Worm (Caenorhabditis elegans): ENCODE results near the gene F09C12.8.

Gene F09C12.8

DNA sequence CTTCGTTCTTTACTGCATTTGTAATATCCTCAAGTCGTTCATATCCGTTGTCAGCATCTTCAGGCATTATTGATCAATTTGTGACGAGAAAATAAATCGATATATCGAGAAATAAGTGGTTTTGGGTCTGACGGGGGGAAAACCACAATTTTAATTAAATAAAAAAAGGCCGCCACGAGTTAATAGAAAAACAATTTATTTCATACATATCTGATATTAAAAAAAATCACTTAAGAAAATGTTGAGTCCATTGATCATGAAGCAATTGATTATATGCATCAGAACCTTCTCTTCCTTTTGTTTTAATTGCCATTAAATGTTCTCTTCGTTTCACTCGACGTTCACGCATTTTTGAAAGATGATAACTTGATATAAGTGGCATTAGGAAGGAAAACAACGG lies 36.2 kb downstream of the F09C12.8 start, which contains the start of gene F58A6.5:
TSS of gene F58A6.5 (minus strand) at position 101 of the 400 bp plus-strand sequence.
- TF ChIP-seq ceh-20 (GFP tag; IDR thresholded peaks at IDR 0.05) (no peak), gei-8 (GFP tag; optimal IDR thresholded peaks at IDR 0.05) (no peak), set-16 (GFP tag; IDR thresholded peaks at IDR 0.05) (no peak)

DNA sequence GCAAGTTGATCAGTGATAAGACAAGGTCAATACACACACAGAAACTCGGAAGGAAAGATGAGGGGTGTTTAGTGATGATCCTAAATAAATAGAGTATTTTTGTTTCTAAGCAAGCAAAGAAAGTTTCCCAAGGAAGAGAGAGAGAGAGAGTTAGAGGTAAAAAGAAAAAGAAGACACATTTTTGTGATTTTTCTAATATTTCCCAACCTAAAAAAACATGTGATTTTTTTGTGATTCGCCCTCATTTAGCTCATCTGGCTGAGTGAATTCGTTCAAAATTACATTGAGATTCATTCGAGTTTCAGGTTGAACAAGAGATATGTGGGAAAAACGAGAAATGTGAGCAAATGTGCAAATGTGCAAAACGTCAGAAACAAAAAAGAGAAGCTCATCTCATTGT lies 38.6 kb downstream of the F09C12.8 start, which contains the start of gene srb-16:
TSS of gene srb-16 (minus strand) at position 101 of the 400 bp plus-strand sequence.
- TF ChIP-seq F26F4.8 (GFP tag; conservative IDR thresholded peaks at IDR 0.05) (no peak), nhr-42 (GFP tag; IDR thresholded peaks at IDR 0.05) (no peak), nhr-10 (tag; optimal IDR thresholded peaks at IDR 0.05) (no peak), Y5F2A.4 (GFP tag; optimal IDR thresholded peaks at IDR 0.05) (no peak), F49E8.2 (tag; optimal IDR thresholded peaks at IDR 0.05; ENCODE audit: borderline replicate concordance) (no peak), Y48G9A.11 (GFP tag; IDR thresholded peaks at IDR 0.05) (no peak), hmg-1.1 (GFP tag; IDR thresholded peaks at IDR 0.05) (no peak), jun-1 (tag; optimal IDR thresholded peaks at IDR 0.05) (no peak), duxl-1 (tag; optimal IDR thresholded peaks at IDR 0.05; ENCODE audit: poor library complexity) (no peak), lir-3 (tag; optimal IDR thresholded peaks at IDR 0.05) (no peak), dve-1 (tag; optimal IDR thresholded peaks at IDR 0.05; ENCODE audit: insufficient read depth) (no peak), ZK546.5 (tag; optimal IDR thresholded peaks at IDR 0.05) (no peak), nhr-102 (tag; optimal IDR thresholded peaks at IDR 0.05) (no peak), lin-29 (GFP tag; IDR thresholded peaks at IDR 0.05) (no peak), lin-13 (GFP tag; optimal IDR thresholded peaks at IDR 0.05) (no peak), zip-11 (GFP tag; IDR thresholded peaks at IDR 0.05) (no peak), egl-27 (tag; optimal IDR thresholded peaks at IDR 0.05) (no peak), zip-2 (tag; optimal IDR thresholded peaks at IDR 0.05) (no peak), ama-1 (optimal IDR thresholded peaks at IDR 0.05) (no peak)

DNA sequence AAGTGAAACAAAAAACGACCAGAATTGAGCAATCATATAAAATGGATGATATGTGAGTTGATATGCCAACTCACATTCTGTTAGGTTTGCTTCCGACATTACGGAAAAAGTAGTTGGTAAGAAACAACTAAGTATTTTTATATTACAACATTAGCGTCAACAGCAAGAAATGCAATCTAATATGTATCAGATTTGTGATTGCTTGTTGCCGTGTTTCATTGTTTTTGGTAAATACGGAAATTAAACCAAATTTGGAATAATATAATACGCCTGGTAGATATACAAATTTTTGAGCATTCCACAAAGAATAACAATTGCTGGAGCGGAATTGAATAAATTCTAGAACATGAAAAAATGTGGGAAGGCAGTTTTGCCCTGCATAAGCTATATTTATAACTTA lies 42.4 kb downstream of the F09C12.8 start, which contains the start of gene srb-12:
TSS of gene srb-12 (minus strand) at position 101 of the 400 bp plus-strand sequence.
- TF ChIP-seq Y5F2A.4 (GFP tag; optimal IDR thresholded peaks at IDR 0.05) (no peak), dve-1 (tag; optimal IDR thresholded peaks at IDR 0.05; ENCODE audit: insufficient read depth) (no peak), T20F7.1 (GFP tag; optimal IDR thresholded peaks at IDR 0.05) (no peak), dpl-1 (GFP tag; optimal IDR thresholded peaks at IDR 0.05) (no peak), nhr-77 (tag; optimal IDR thresholded peaks at IDR 0.05) (no peak), nhr-11 (tag; optimal IDR thresholded peaks at IDR 0.05) (no peak), D1046.2 (GFP tag; IDR thresholded peaks at IDR 0.05) (no peak), tag-97 (GFP tag; IDR thresholded peaks at IDR 0.05) (no peak), pqm-1 (tag; optimal IDR thresholded peaks at IDR 0.05) (no peak), tra-1 (GFP tag; IDR thresholded peaks at IDR 0.05) (no peak), nhr-6 (tag; optimal IDR thresholded peaks at IDR 0.05) (no peak), mxl-3 (GFP tag; optimal IDR thresholded peaks at IDR 0.05) (no peak)

DNA sequence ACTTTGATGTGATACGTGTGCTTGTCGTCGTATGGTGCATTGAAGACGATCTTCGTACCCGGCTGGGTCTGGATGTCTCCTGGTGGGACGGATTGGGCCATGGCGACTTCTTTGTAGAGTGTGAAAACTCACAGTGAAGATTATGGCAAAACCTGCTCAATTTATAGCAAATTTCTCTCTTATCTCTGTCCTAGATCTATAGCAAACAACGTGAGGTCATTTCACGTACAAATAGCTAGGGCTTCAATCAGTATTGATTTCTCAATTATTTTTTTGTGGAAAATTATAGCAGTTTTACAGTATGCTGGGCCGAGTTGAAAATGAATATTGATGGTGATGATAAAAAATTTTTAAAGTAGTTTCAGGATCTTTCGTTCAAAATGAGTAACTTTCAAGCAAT lies 44.8 kb downstream of the F09C12.8 start, which contains the start of gene msp-45:
TSS of gene msp-45 (minus strand) at position 101 of the 400 bp plus-strand sequence.
- TF ChIP-seq F49E8.2 (tag; optimal IDR thresholded peaks at IDR 0.05; ENCODE audit: borderline replicate concordance), result no peak
- TF ChIP-seq nhr-11 (tag; optimal IDR thresholded peaks at IDR 0.05), result no peak
- TF ChIP-seq tra-1 (GFP tag; IDR thresholded peaks at IDR 0.05), result no peak
- no peak for TF ChIP-seq snpc-4 (tag; optimal IDR thresholded peaks at IDR 0.05)
- no peak for TF ChIP-seq ceh-44 (GFP tag; IDR thresholded peaks at IDR 0.05)
- TF ChIP-seq pqm-1 (tag; optimal IDR thresholded peaks at IDR 0.05), result no peak
- TF ChIP-seq ceh-20 (GFP tag; IDR thresholded peaks at IDR 0.05), result no peak
- TF ChIP-seq cey-2 (tag; optimal IDR thresholded peaks at IDR 0.05; ENCODE audit: borderline replicate concordance, insufficient read depth), result no peak
- TF ChIP-seq F26F4.8 (GFP tag; conservative IDR thresholded peaks at IDR 0.05), result no peak
- no peak for TF ChIP-seq nhr-102 (tag; optimal IDR thresholded peaks at IDR 0.05)
- TF ChIP-seq Y48G9A.11 (GFP tag; IDR thresholded peaks at IDR 0.05), result no peak

Data from whole organism, L4 larva.